Worm (Caenorhabditis elegans) whole organism, L2 larva: ENCODE data around the gene dhs-27.

Experiments
- C34F6.9 ChIP-seq: fragments of 150-350 bp; optimal IDR thresholded peaks from 2 replicates; lab custom pipeline; 2014; ENCODE audit warnings: missing biosample characterization, missing genetic modification characterization
- F13H6.1 ChIP-seq: sonication (generic microtip); optimal IDR thresholded peaks from 2 replicates; lab custom pipeline; 2016; ENCODE audit warnings: missing genetic modification characterization, missing compliant biosample characterization
- R02D3.7 ChIP-seq: fragments of 150-350 bp; optimal IDR thresholded peaks from 2 replicates; lab custom pipeline; 2014; ENCODE audit warnings: missing biosample characterization, missing genetic modification characterization
- Y55F3AM.14 ChIP-seq: fragments of 200-800 bp; sonication (Bioruptor generic); optimal IDR thresholded peaks from 2 replicates; lab custom pipeline; 2018; ENCODE audit warnings: mild to moderate bottlenecking, missing genetic modification characterization, missing compliant biosample characterization
- ZK546.5 ChIP-seq: sonication (generic microtip); optimal IDR thresholded peaks from 2 replicates; lab custom pipeline; 2017; ENCODE audit warnings: missing biosample characterization, missing genetic modification characterization
- alr-1 ChIP-seq: fragments of 150-350 bp; optimal IDR thresholded peaks from 2 replicates; lab custom pipeline; 2014; ENCODE audit warnings: missing biosample characterization, missing genetic modification characterization
- aly-2 ChIP-seq: fragments of 150-350 bp; optimal IDR thresholded peaks from 2 replicates; lab custom pipeline; 2014; ENCODE audit warnings: missing biosample characterization, missing genetic modification characterization
- ama-1 ChIP-seq: fragments of 150-350 bp; optimal IDR thresholded peaks from 2 replicates; lab custom pipeline; 2018; ENCODE audit warnings: inconsistent platforms
- blmp-1 ChIP-seq: sonication (generic microtip); optimal IDR thresholded peaks from 2 replicates; lab custom pipeline; 2017; ENCODE audit warnings: missing genetic modification characterization, mild to moderate bottlenecking, missing compliant biosample characterization, antibody characterized with exemption, moderate library complexity; ENCODE audit not compliant: insufficient read depth
- ceh-16 ChIP-seq: fragments of 150-350 bp; optimal IDR thresholded peaks from 2 replicates; lab custom pipeline; 2014; ENCODE audit warnings: missing biosample characterization, missing genetic modification characterization
- ceh-82 ChIP-seq: fragments of 150-350 bp; optimal IDR thresholded peaks from 2 replicates; lab custom pipeline; 2014; ENCODE audit warnings: missing biosample characterization, missing genetic modification characterization
- crh-2 ChIP-seq: sonication (generic microtip); optimal IDR thresholded peaks from 2 replicates; lab custom pipeline; 2017; ENCODE audit warnings: missing biosample characterization, missing genetic modification characterization
- egl-27 ChIP-seq: sonication (generic microtip); optimal IDR thresholded peaks from 3 replicates; lab custom pipeline; 2017; ENCODE audit warnings: missing biosample characterization, missing genetic modification reagents, missing genetic modification characterization
- elt-1 ChIP-seq: fragments of 150-350 bp; optimal IDR thresholded peaks from 2 replicates; lab custom pipeline; 2014; ENCODE audit warnings: missing biosample characterization, missing genetic modification characterization
- elt-3 ChIP-seq: sonication (generic microtip); optimal IDR thresholded peaks from 2 replicates; lab custom pipeline; 2017; ENCODE audit warnings: missing biosample characterization, missing genetic modification characterization
- fos-1 ChIP-seq: fragments of 150-350 bp; optimal IDR thresholded peaks from 2 replicates; lab custom pipeline; 2014; ENCODE audit warnings: missing biosample characterization, missing genetic modification characterization
- gmeb-1 ChIP-seq: fragments of 150-350 bp; optimal IDR thresholded peaks from 2 replicates; lab custom pipeline; 2014; ENCODE audit warnings: missing biosample characterization, missing genetic modification characterization
- lin-13 ChIP-seq: fragments of 150-350 bp; optimal IDR thresholded peaks from 2 replicates; lab custom pipeline; 2014; ENCODE audit warnings: missing biosample characterization, missing genetic modification reagents, missing genetic modification characterization
- lsy-2 ChIP-seq, 2 experiments: fragments of 150-350 bp in 1 of 2; sonication (generic microtip) in 1 of 2; optimal IDR thresholded peaks; 2 replicates each; lab custom pipeline; 2014 to 2017; ENCODE audit warnings: missing biosample characterization in 2 of 2, missing genetic modification characterization in 2 of 2
- mab-5 ChIP-seq: fragments of 150-350 bp; optimal IDR thresholded peaks from 2 replicates; lab custom pipeline; 2014; ENCODE audit warnings: missing biosample characterization, missing genetic modification characterization
- mdl-1 ChIP-seq, 2 experiments: fragments of 150-350 bp in 1 of 2; sonication (generic microtip) in 1 of 2; optimal IDR thresholded peaks; 2 replicates each; lab custom pipeline; 2017; ENCODE audit warnings: missing biosample characterization in 2 of 2, missing genetic modification characterization in 2 of 2
- nhr-10 ChIP-seq: sonication (generic microtip); optimal IDR thresholded peaks from 2 replicates; lab custom pipeline; 2017; ENCODE audit warnings: missing biosample characterization, missing genetic modification characterization
- nhr-11 ChIP-seq: fragments of 150-350 bp; optimal IDR thresholded peaks from 2 replicates; lab custom pipeline; 2014; ENCODE audit warnings: missing biosample characterization, missing genetic modification characterization
- nhr-12 ChIP-seq: fragments of 150-350 bp; optimal IDR thresholded peaks from 2 replicates; lab custom pipeline; 2014; ENCODE audit warnings: missing biosample characterization, missing genetic modification characterization
- nhr-129 ChIP-seq: fragments of 150-350 bp; optimal IDR thresholded peaks from 2 replicates; lab custom pipeline; 2014; ENCODE audit warnings: missing biosample characterization, missing genetic modification characterization
- nhr-21 ChIP-seq: fragments of 150-350 bp; optimal IDR thresholded peaks from 2 replicates; lab custom pipeline; 2014; ENCODE audit warnings: missing biosample characterization, missing genetic modification characterization
- nhr-23 ChIP-seq: fragments of 150-350 bp; optimal IDR thresholded peaks from 2 replicates; lab custom pipeline; 2014; ENCODE audit warnings: missing biosample characterization, missing genetic modification reagents, missing genetic modification characterization
- nhr-237 ChIP-seq: fragments of 150-350 bp; optimal IDR thresholded peaks from 2 replicates; lab custom pipeline; 2014; ENCODE audit warnings: missing biosample characterization, missing genetic modification characterization
- nhr-6 ChIP-seq: fragments of 150-350 bp; optimal IDR thresholded peaks from 2 replicates; lab custom pipeline; 2014; ENCODE audit warnings: missing biosample characterization, missing genetic modification characterization
- peb-1 ChIP-seq: fragments of 150-350 bp; optimal IDR thresholded peaks from 2 replicates; lab custom pipeline; 2014; ENCODE audit warnings: missing biosample characterization, missing genetic modification characterization
- sem-4 ChIP-seq: fragments of 150-350 bp; optimal IDR thresholded peaks from 2 replicates; lab custom pipeline; 2014; ENCODE audit warnings: missing biosample characterization, missing genetic modification reagents, missing genetic modification characterization
- skn-1 ChIP-seq: sonication (generic microtip); optimal IDR thresholded peaks from 2 replicates; lab custom pipeline; 2017; ENCODE audit warnings: missing biosample characterization, missing genetic modification characterization
- sma-3 ChIP-seq: sonication (generic microtip); optimal IDR thresholded peaks from 2 replicates; lab custom pipeline; 2016; ENCODE audit warnings: missing genetic modification reagents, missing genetic modification characterization, missing compliant biosample characterization
- snpc-4 ChIP-seq: fragments of 150-350 bp; optimal IDR thresholded peaks from 2 replicates; lab custom pipeline; 2014; ENCODE audit warnings: missing biosample characterization, missing genetic modification characterization
- unc-39 ChIP-seq: fragments of 150-350 bp; optimal IDR thresholded peaks from 2 replicates; lab custom pipeline; 2014; ENCODE audit warnings: missing biosample characterization, missing genetic modification characterization
- unc-55 ChIP-seq: fragments of 150-350 bp; sonication (generic microtip); optimal IDR thresholded peaks from 3 replicates; lab custom pipeline; 2014; ENCODE audit warnings: missing biosample characterization, missing genetic modification reagents, missing genetic modification characterization
- unc-62 ChIP-seq: fragments of 150-350 bp; optimal IDR thresholded peaks from 2 replicates; lab custom pipeline; 2014; ENCODE audit warnings: missing biosample characterization, missing genetic modification reagents, missing genetic modification characterization
- zag-1 ChIP-seq: fragments of 150-350 bp; optimal IDR thresholded peaks from 2 replicates; lab custom pipeline; 2014; ENCODE audit warnings: missing biosample characterization, missing genetic modification characterization
- ztf-1 ChIP-seq: fragments of 200-800 bp; sonication (Bioruptor generic); conservative IDR thresholded peaks from 2 replicates; pipeline ENCODE4 v1.3.6; 2022; ENCODE audit warnings: missing genetic modification characterization, missing compliant biosample characterization
- ztf-11 ChIP-seq: sonication (generic microtip); optimal IDR thresholded peaks from 2 replicates; lab custom pipeline; 2017; ENCODE audit warnings: missing biosample characterization, missing genetic modification characterization

The dhs-27 gene

ce11 chrX:3403195-3403594 lies 11.3 kb downstream of the dhs-27 start, which contains the start of gene vit-5:
vit-5 (plus strand) TSS chrX:3403471.
- TF ChIP-seq egl-27 (tag; lab: Kevin White, UChicago) (no peak), C34F6.9 (tag; lab: Kevin White, UChicago) (no peak), aly-2 (no peak), alr-1 (tag; lab: Kevin White, UChicago) (no peak), skn-1 (no peak), peb-1 (tag; lab: Kevin White, UChicago) (no peak), gmeb-1 (no peak), ztf-11 (no peak), nhr-6 (no peak), R02D3.7 (tag; lab: Kevin White, UChicago) (no peak), ceh-16 (tag; lab: Kevin White, UChicago) (no peak), nhr-10 (tag; lab: Kevin White, UChicago) (no peak), mdl-1 (tag; optimal IDR thresholded peaks at IDR 0.05; lab: Kevin White, UChicago) (no peak), F13H6.1 (no peak), lin-13 (no peak), crh-2 (tag; lab: Kevin White, UChicago) (no peak), nhr-11 (no peak), ama-1 (no peak), sma-3 (GFP tag; lab: Kevin White, UChicago) (no peak)
- TF ChIP-seq, all 48 proteins: peak for 0

ce11 chrX:3401701-3402100 lies 12.8 kb downstream of the dhs-27 start, which contains the start of gene C04F6.9:
C04F6.9 (plus strand) TSS chrX:3402001.
- TF ChIP-seq ztf-11 (no peak), nhr-12 (tag; lab: Kevin White, UChicago) (no peak), ZK546.5 (tag; lab: Kevin White, UChicago) (no peak), mab-5 (no peak)

- TF ChIP-seq zag-1 (tag; lab: Kevin White, UChicago) (no peak), Y55F3AM.14 (GFP tag; lab: Kevin White, UChicago) (no peak), nhr-6 (no peak), ceh-82 (tag; lab: Kevin White, UChicago) (no peak), gmeb-1 (no peak), fos-1 (tag; lab: Kevin White, UChicago) (no peak), snpc-4 (tag; lab: Kevin White, UChicago) (no peak)
These were observed 14.1 kb downstream of the dhs-27 start for ce11 chrX:3400387-3400786.

- no peak for TF ChIP-seq unc-39 (tag; lab: Kevin White, UChicago)
- TF ChIP-seq mab-5: no peak
- TF ChIP-seq elt-3 (tag; lab: Kevin White, UChicago): no peak
- TF ChIP-seq nhr-237 (tag; lab: Kevin White, UChicago): no peak
- TF ChIP-seq alr-1 (tag; lab: Kevin White, UChicago): no peak
- no peak for TF ChIP-seq lin-13
- no peak for TF ChIP-seq nhr-11
- TF ChIP-seq ceh-82 (tag; lab: Kevin White, UChicago): no peak
- TF ChIP-seq nhr-21 (tag; lab: Kevin White, UChicago): no peak
- TF ChIP-seq unc-62 (GFP tag; lab: Kevin White, UChicago): no peak
- no peak for TF ChIP-seq snpc-4 (tag; lab: Kevin White, UChicago)
- TF ChIP-seq ztf-11: no peak
- TF ChIP-seq ztf-1 (GFP tag; lab: Robert Waterston, UW): no peak
- no peak for TF ChIP-seq nhr-10 (tag; lab: Kevin White, UChicago)
- TF ChIP-seq R02D3.7 (tag; lab: Kevin White, UChicago): no peak
- no peak for TF ChIP-seq aly-2
- no peak for TF ChIP-seq fos-1 (tag; lab: Kevin White, UChicago)
- TF ChIP-seq, all 48 proteins: peak for 0
These were observed 14.6 kb downstream of the dhs-27 start, which contains the start of gene cht-1 for ce11 chrX:3399917-3400316. cht-1 (minus strand) TSS chrX:3400017.

ce11 chrX:3396735-3397134 lies 17.8 kb downstream of the dhs-27 start:
- TF ChIP-seq elt-1: peak; percentile 19
- no peak for TF ChIP-seq F13H6.1

ce11 chrX:3393562-3393961 lies 20.9 kb downstream of the dhs-27 start, which contains the start of gene slcf-2:
slcf-2 (plus strand) TSS chrX:3393862.
- TF ChIP-seq sma-3 (GFP tag; lab: Kevin White, UChicago): no peak
- no peak for TF ChIP-seq nhr-10 (tag; lab: Kevin White, UChicago)
- no peak for TF ChIP-seq unc-55
- no peak for TF ChIP-seq sem-4 (tag; lab: Kevin White, UChicago)
- TF ChIP-seq nhr-129 (tag; lab: Kevin White, UChicago): no peak
- TF ChIP-seq lsy-2 (tag; optimal IDR thresholded peaks at IDR 0.05; lab: Kevin White, UChicago): no peak
- TF ChIP-seq Y55F3AM.14 (GFP tag; lab: Kevin White, UChicago): no peak
- TF ChIP-seq fos-1 (tag; lab: Kevin White, UChicago): no peak
- no peak for TF ChIP-seq gmeb-1
- TF ChIP-seq nhr-23 (tag; lab: Kevin White, UChicago): no peak
- no peak for TF ChIP-seq elt-1
- no peak for TF ChIP-seq ztf-1 (GFP tag; lab: Robert Waterston, UW)
- TF ChIP-seq blmp-1 (tag; lab: Kevin White, UChicago): no peak
- TF ChIP-seq ama-1: no peak
- TF ChIP-seq, all 48 proteins: peak for 0
